Fruit fly (Drosophila melanogaster): Measurements from ENCODE around the gene Samuel.

Samuel gene

DNA sequence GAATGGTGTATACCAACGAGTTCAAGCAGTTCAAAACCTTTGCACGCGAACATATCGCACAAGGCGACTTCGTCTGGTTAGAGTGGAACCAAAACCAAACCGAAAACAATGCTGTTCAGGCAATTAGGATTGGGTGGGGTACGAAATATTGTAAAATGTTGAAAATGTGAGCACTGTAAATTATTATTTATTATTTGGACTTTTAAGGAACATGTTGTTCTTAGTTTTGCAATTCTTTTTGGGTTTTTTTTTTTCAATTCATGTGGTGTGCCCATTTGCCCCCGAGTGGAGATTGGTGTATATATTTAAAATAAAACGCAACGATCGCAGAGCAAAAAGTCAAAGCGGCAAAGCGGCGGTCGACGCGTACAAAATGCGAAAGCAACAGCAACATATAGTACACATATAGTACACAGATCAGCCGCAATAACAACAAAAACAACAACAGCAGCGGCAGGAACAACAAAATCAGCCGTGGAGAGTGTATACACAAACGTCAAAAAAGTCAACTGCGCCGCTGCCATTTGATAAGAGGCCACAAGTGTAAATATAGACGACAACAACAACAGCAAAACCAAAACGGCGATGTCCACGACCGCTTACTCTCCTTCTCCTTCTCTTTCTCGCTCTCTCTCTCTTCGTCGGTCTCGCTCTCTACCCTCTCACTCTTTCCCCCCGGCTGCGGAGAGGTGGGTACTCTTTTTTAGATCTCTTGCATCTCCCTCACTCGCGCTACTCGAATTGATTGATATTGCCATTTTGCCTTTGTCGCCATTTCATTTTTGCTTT, 21.9 kb downstream of the Samuel start (continued):
- TF ChIP-seq pzg (GFP tag; optimal IDR thresholded peaks at IDR 0.05) (no peak), CG2116 (GFP tag; optimal IDR thresholded peaks at IDR 0.05) (no peak), Eip74EF (GFP tag; optimal IDR thresholded peaks at IDR 0.05) (no peak), CG18262 (tag; optimal IDR thresholded peaks at IDR 0.05) (peak; percentile 26), vvl (GFP tag; IDR thresholded peaks at IDR 0.05) (no peak), Med (GFP tag) (peak; percentile 78), CG17385 (GFP tag; optimal IDR thresholded peaks at IDR 0.05) (peak; percentile 54), CG4404 (GFP tag; IDR thresholded peaks at IDR 0.05) (no peak), Nf-YB (GFP tag; optimal IDR thresholded peaks at IDR 0.05) (peak; percentile 28), CkIIα-i1 (GFP tag; IDR thresholded peaks at IDR 0.05) (no peak), sqz (GFP tag; optimal IDR thresholded peaks at IDR 0.05) (peak; percentile 32), sisA (GFP tag; IDR thresholded peaks at IDR 0.05) (peak; percentile 31; the same call in 1 of the 2 replicates), zfh2 (GFP tag; optimal IDR thresholded peaks at IDR 0.05) (peak; percentile 6), hbn (GFP tag; IDR thresholded peaks at IDR 0.05; ENCODE audit: partially characterized antibody) (no peak), CG8359 (GFP tag; optimal IDR thresholded peaks at IDR 0.05; ENCODE audit: borderline replicate concordance) (peak; percentile 5), Side (GFP tag; optimal IDR thresholded peaks at IDR 0.05) (peak; percentile 43), Opbp (GFP tag; IDR thresholded peaks at IDR 0.05; ENCODE audit: partially characterized antibody) (no peak), Jarid2 (GFP tag; optimal IDR thresholded peaks at IDR 0.05) (no peak), unc-4 (GFP tag; IDR thresholded peaks at IDR 0.05; ENCODE audit: partially characterized antibody) (no peak), CG4820 (GFP tag; optimal IDR thresholded peaks at IDR 0.05) (no peak), gcm (GFP tag; optimal IDR thresholded peaks at IDR 0.05) (peak; percentile 16), esg (GFP tag; conservative IDR thresholded peaks at IDR 0.05) (no peak), MESR4 (GFP tag; optimal IDR thresholded peaks at IDR 0.05) (no peak), gcm2 (GFP tag; optimal IDR thresholded peaks at IDR 0.05) (no peak), CG33557 (GFP tag; optimal IDR thresholded peaks at IDR 0.05) (peak; percentile 64), CG1529 (GFP tag; optimal IDR thresholded peaks at IDR 0.05) (peak; percentile 67), CG3407 (GFP tag; optimal IDR thresholded peaks at IDR 0.05) (peak; percentile 59), CG2889 (GFP tag; IDR thresholded peaks at IDR 0.05) (no peak), luna (GFP tag; optimal IDR thresholded peaks at IDR 0.05) (no peak), slbo (GFP tag; IDR thresholded peaks at IDR 0.05) (peak; percentile 64), pb (GFP tag; optimal IDR thresholded peaks at IDR 0.05) (no peak), bcd (GFP tag; optimal IDR thresholded peaks at IDR 0.05) (peak; percentile 27), CG17612 (GFP tag; IDR thresholded peaks at IDR 0.05) (no peak), C15 (GFP tag; IDR thresholded peaks at IDR 0.05) (no peak), corto (GFP tag; optimal IDR thresholded peaks at IDR 0.05) (peak; percentile 71), CG11695 (GFP tag; IDR thresholded peaks at IDR 0.05) (peak; percentile 51), CG12071 (GFP tag; optimal IDR thresholded peaks at IDR 0.05) (peak; percentile 51), CG6765 (GFP tag; optimal IDR thresholded peaks at IDR 0.05) (peak; percentile 27), Ada2b (GFP tag; IDR thresholded peaks at IDR 0.05) (0 out of 2 replicates have a peak, but pooled peaks have one; percentile 15), CG11504 (tag; optimal IDR thresholded peaks at IDR 0.05) (peak; percentile 47), zfh1 (GFP tag; IDR thresholded peaks at IDR 0.05) (no peak; the same call in 2 of the 3 replicates), Elba2 (GFP tag; optimal IDR thresholded peaks at IDR 0.05) (no peak), CG9215 (GFP tag; IDR thresholded peaks at IDR 0.05) (no peak), CG8924 (tag; optimal IDR thresholded peaks at IDR 0.05) (peak; percentile 33), NfI (GFP tag; optimal IDR thresholded peaks at IDR 0.05) (no peak), pita (GFP tag; optimal IDR thresholded peaks at IDR 0.05) (no peak), CG15269 (tag; optimal IDR thresholded peaks at IDR 0.05) (peak; percentile 36), chif (GFP tag; optimal IDR thresholded peaks at IDR 0.05) (no peak), Oaz (GFP tag; IDR thresholded peaks at IDR 0.05) (no peak)

All from whole organism, embryonic.